Worm (Caenorhabditis elegans) whole organism, midembryonic: ENCODE data around the gene Y37A1A.3.

Experiments
- cog-1 ChIP-seq: sonication (generic microtip); optimal IDR thresholded peaks from 2 replicates; lab custom pipeline; 2016; ENCODE audit warnings: missing genetic modification characterization, missing compliant biosample characterization
- flt-1 ChIP-seq: fragments of 200-800 bp; sonication (Bioruptor generic); IDR thresholded peaks from 2 replicates; pipeline ENCODE4 v1.3.6; 2022; ENCODE audit warnings: missing genetic modification characterization, missing compliant biosample characterization
- klf-2 ChIP-seq: fragments of 200-800 bp; sonication (Bioruptor generic); conservative IDR thresholded peaks from 2 replicates; pipeline ENCODE4 v1.3.6; 2022; ENCODE audit warnings: missing genetic modification reagents, missing genetic modification characterization, missing compliant biosample characterization
- tab-1 ChIP-seq: fragments of 200-800 bp; sonication (Bioruptor generic); IDR thresholded peaks from 2 replicates; pipeline ENCODE4 v1.3.6; 2022; ENCODE audit warnings: missing genetic modification characterization, missing compliant biosample characterization
- ztf-23 ChIP-seq: fragments of 200-800 bp; sonication (Bioruptor generic); IDR thresholded peaks from 2 replicates; pipeline ENCODE4 v1.3.6; 2022; ENCODE audit warnings: missing genetic modification reagents, missing genetic modification characterization, missing compliant biosample characterization
- ztf-29 ChIP-seq: fragments of 200-800 bp; sonication (Bioruptor generic); IDR thresholded peaks from 2 replicates; pipeline ENCODE4 v1.3.6; 2022; ENCODE audit warnings: missing genetic modification reagents, missing genetic modification characterization, missing compliant biosample characterization

DNA sequence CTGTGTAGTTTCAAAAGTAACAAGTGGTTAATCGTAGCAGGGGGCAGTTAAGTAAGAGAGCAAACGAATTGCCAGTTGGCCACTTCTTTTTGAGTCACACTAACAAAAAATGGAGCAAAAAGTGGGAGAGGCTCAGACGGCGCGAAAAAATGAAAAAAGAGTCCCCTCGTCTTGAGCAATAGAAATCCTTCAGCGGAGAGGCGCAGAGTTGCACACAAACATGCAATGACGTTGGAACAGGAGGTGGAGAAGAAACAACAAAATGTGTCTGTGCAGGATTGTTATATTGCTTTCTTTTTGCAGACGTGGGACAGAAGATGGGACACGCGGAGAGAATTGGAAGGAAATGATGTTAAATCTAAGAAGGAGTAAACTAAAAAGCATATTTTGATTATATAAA is 25.0 kb downstream of the Y37A1A.3 start:
- TF ChIP-seq ztf-23 (GFP tag; lab: Robert Waterston, UW) (no peak), flt-1 (no peak), klf-2 (GFP tag; lab: Robert Waterston, UW) (no peak), cog-1 (no peak), ztf-29 (GFP tag; lab: Robert Waterston, UW) (no peak), tab-1 (GFP tag; lab: Robert Waterston, UW) (no peak)
